Comparison of ENCODE assay signal across 3 fruit fly cellular contexts in genomic region chr3R:17108881-17109280, dm6.
TF ChIP-seq lines count a peak whose summit lies in the region.

No protein-coding gene starts in this region.

- TF ChIP-seq CTCF in S2 (optimal IDR thresholded peaks at IDR 0.05; lab: Kevin White, UChicago): peak; percentile 63 to 86
- peak; percentile 93 for TF ChIP-seq CTCF in whole organism, embryonic (GFP tag; optimal IDR thresholded peaks at IDR 0.05; lab: Kevin White, UChicago)

TF ChIP-seq in whole organism, embryonic, 481 proteins besides CTCF, POLR2A, EP300 and RAD21:
- TF ChIP-seq sd (tag; optimal IDR thresholded peaks at IDR 0.05; lab: Kevin White, UChicago) (peak; percentile 42), trem (tag; optimal IDR thresholded peaks at IDR 0.05; lab: Kevin White, UChicago) (no peak), nerfin-2 (GFP tag; IDR thresholded peaks at IDR 0.05; lab: Robert Waterston, UW; ENCODE audit: partially characterized antibody) (no peak), stwl (tag; optimal IDR thresholded peaks at IDR 0.05; lab: Kevin White, UChicago) (peak; percentile 50), CG32532 (GFP tag; IDR thresholded peaks at IDR 0.05; lab: Robert Waterston, UW) (peak; percentile 20; the same call in 1 of the 2 replicates)

TF ChIP-seq in whole organism, wandering third instar larva, 38 proteins besides CTCF, POLR2A, EP300 and RAD21:
- TF ChIP-seq Jra (GFP tag; optimal IDR thresholded peaks at IDR 0.05; lab: Kevin White, UChicago): no peak
- peak; percentile 58 for TF ChIP-seq Myc (optimal IDR thresholded peaks at IDR 0.05; lab: Kevin White, UChicago)
- TF ChIP-seq pan (optimal IDR thresholded peaks at IDR 0.05; lab: Kevin White, UChicago): no peak
